Fruit fly (Drosophila melanogaster): ENCODE data around the gene Pgant7.

Gene Pgant7

DNA sequence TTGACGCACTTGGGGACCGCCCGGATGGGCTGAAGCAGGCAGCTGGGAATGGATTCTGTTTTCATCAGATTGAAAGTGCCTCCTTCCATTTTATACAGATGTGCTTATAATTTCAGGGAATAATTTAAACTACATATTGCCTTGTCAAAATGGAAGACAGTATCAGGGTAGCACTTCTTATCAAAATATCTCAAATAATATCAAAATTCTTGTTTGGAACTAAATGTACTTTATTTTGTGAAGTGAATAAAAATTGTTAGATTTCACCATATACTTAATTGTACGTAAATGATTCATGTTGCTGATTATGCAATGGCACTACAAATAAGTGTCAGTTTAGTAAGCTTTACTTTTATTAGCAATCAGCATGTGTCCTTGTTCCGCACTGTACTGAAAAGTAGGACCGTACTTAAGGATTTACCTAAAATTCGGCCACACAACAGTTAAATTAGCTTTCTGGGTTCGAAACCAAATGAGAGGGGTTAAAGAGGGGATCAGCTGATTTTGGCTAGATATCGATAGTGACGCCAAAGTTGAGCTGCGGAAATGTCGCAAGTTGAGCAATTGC is 28.5 kb upstream of the Pgant7 start, which contains the start of the genes CG15042 and CG15047:
CG15042 (minus strand) TSS at position 101 of the 568 bp plus-strand sequence.
CG15047 (plus strand) TSS at position 518 of the 568 bp plus-strand sequence.
- TF ChIP-seq usp (GFP tag; optimal IDR thresholded peaks at IDR 0.05) (no peak), Dll (optimal IDR thresholded peaks at IDR 0.05) (no peak), EcR (GFP tag; optimal IDR thresholded peaks at IDR 0.05) (no peak), pan (optimal IDR thresholded peaks at IDR 0.05) (no peak), CG8478 (optimal IDR thresholded peaks at IDR 0.05) (no peak), psq (optimal IDR thresholded peaks at IDR 0.05) (no peak)

DNA sequence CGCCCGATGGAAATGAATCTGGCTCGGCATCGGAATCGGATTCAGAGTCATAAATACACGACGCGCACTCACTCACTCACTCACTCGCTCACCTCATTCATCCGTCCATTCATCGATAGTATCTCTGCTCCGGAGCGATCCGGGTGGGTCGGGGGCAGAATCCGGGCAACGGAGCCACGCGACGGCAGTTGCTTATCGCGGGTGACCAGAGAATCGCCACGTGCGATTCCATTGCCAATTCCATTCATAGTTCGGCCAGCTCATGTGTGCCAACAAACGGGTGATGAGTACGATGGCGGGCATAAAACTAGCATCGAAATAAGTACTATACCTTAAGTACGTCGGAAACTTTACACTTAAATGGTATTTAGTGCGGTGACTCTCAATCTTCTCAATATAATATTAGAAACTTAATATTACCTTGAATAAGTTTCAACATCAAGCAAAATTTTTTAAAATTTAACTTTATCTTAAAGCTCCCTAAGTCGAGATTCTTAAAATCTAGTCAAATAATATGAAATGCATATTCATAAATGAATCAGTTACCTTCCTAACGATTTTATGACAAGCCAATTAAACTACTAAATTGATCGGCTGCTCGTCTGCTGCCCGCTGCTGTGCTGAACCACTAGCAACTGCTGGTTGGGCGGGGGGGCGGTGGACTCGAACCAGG is 24.9 kb upstream of the Pgant7 start:
- TF ChIP-seq psq (optimal IDR thresholded peaks at IDR 0.05) (no peak), pan (optimal IDR thresholded peaks at IDR 0.05) (no peak), EcR (GFP tag; optimal IDR thresholded peaks at IDR 0.05) (no peak), Dll (optimal IDR thresholded peaks at IDR 0.05) (no peak), CG8478 (optimal IDR thresholded peaks at IDR 0.05) (no peak), usp (GFP tag; optimal IDR thresholded peaks at IDR 0.05) (no peak)

DNA sequence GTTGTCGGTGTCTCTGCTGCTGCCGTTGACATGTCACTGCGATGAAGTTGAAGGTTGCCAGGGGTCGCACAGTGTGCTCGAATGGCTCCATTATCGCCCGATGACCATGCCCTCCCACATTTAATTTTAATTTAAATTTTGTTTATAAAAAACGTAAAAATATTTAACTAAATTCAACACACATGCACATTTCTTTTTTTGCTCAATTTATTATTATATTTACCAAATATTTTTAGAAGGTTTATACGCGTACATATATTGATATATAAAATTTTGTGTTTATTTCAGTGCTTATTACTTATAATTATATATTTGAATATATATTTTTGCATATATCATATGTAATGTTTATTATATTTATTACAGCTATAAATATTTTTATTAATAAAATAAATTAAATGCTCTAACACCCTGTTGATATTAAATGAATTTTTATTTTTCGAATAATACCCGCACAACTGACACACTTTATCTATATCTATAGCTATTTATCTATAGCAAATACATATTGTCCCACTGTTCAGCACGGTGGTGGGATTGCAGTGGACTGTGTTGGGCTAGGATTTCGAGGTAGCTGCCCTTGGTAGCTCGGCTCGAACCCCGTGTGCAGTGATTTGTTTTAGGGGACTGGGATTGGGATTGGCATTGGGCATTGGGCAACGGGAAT is 23.5 kb upstream of the Pgant7 start:
- TF ChIP-seq usp (GFP tag; optimal IDR thresholded peaks at IDR 0.05) (no peak), pan (optimal IDR thresholded peaks at IDR 0.05) (no peak), CG8478 (optimal IDR thresholded peaks at IDR 0.05) (no peak), EcR (GFP tag; optimal IDR thresholded peaks at IDR 0.05) (no peak), Dll (optimal IDR thresholded peaks at IDR 0.05) (no peak), psq (optimal IDR thresholded peaks at IDR 0.05) (no peak)

DNA sequence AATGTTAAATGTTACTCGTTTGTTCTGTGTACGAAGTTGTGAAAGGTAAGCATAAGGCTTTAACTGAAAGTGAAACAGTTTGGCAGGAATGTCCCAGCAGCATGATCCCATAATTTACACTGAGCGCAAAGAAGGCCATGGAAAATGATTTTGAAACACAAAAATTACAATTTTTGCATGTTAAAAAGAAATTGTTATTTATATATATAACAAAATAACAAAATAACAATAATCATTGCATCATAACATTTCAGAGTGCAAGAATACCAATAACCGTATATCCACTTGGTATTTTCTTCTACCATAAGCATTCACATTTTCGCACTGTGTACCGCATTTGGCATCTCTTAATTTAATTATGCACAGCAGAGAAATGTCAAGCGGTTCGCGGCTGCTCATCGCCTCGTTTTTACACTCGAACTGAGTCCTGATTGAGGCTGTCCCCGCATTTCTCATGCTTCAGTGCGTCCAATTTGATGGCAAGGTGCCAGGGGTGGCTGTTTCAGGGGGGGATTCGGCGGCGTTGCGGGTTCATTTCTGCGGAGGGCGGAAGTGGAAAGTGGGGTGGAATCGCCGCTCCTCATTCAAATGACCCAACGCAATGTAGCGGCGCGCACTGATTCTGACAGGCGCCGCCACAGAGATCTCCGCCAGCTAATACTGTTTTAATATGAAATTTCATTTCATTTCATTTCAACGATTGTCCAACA is 22.8 kb upstream of the Pgant7 start, which contains the start of gene CG6481:
CG6481 (minus strand) TSS at position 51 of the 710 bp plus-strand sequence.
- no peak for TF ChIP-seq EcR (GFP tag; optimal IDR thresholded peaks at IDR 0.05)
- TF ChIP-seq Dll (optimal IDR thresholded peaks at IDR 0.05): no peak
- no peak for TF ChIP-seq pan (optimal IDR thresholded peaks at IDR 0.05)
- TF ChIP-seq psq (optimal IDR thresholded peaks at IDR 0.05): no peak
- no peak for TF ChIP-seq CG8478 (optimal IDR thresholded peaks at IDR 0.05)
- TF ChIP-seq usp (GFP tag; optimal IDR thresholded peaks at IDR 0.05): no peak

DNA sequence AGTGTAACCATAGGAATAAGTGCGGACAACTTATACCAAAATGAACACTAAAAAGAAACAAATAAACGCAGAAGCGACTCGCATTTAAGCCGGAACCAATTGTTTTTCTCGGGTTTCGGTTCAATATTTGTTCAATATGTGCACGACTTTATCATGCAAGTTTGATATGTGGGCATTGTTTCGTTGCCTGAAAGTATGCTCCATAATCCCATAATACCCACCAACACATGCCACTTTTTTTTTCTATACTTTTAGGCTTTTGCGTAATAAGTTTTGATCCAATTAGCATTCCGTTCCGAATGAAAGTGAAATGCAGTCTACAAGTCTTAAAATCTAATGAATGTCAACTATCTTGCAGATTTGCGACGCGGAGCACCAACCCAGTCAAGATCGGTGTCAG is 20.6 kb upstream of the Pgant7 start:
- TF ChIP-seq psq (optimal IDR thresholded peaks at IDR 0.05) (no peak), pan (optimal IDR thresholded peaks at IDR 0.05) (no peak), usp (GFP tag; optimal IDR thresholded peaks at IDR 0.05) (no peak), Dll (optimal IDR thresholded peaks at IDR 0.05) (no peak), EcR (GFP tag; optimal IDR thresholded peaks at IDR 0.05) (no peak)

DNA sequence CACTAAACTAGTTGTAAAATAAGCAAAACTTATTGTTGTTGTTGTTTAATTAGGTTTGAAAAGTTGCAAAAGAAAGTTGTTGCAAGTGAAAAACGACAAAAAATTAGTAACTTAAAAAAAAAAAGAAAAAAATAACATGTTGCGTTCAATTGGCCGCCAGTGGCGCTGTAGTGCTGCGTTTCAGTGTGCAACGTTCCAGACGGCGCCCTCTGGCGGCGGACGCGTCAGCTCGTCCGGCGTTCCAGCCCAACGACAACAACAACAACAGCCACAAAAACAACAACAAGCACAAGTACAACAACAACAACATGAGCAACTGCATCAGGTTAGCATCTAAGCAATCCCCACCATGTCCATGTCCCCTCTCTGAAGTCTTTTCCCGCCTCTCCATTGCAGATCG is 17.6 kb upstream of the Pgant7 start:
- TF ChIP-seq Dll (optimal IDR thresholded peaks at IDR 0.05) (no peak), CG8478 (optimal IDR thresholded peaks at IDR 0.05) (no peak), usp (GFP tag; optimal IDR thresholded peaks at IDR 0.05) (no peak), pan (optimal IDR thresholded peaks at IDR 0.05) (no peak), psq (optimal IDR thresholded peaks at IDR 0.05) (no peak), EcR (GFP tag; optimal IDR thresholded peaks at IDR 0.05) (no peak)

DNA sequence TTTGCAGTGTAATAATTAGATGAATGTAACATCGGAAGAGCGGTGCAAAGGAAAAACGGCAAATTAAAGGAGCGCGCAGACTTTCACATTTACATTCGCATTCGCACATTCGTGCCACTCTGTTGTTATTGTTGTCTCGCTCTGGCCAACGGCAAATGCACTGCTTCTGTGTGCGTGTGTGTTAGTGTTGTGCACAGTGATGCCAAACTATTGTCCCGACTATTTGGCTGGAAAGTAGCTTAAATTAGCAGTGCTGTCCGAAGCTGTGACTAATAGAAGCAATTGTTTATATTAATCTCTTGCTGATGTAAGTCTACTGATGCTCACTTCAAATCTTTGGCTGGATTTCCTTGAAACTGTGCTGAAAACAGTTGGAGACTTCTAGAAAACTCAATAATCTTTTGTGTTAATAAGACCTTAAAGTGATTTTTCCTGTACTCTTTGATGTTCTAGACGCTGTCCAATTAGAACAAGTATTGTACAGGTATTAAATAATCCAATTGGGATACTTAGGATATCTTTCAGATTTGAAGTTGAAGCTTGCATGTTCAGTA is 16.3 kb upstream of the Pgant7 start:
- TF ChIP-seq psq (optimal IDR thresholded peaks at IDR 0.05): no peak
- no peak for TF ChIP-seq usp (GFP tag; optimal IDR thresholded peaks at IDR 0.05)
- TF ChIP-seq pan (optimal IDR thresholded peaks at IDR 0.05): no peak
- TF ChIP-seq CG8478 (optimal IDR thresholded peaks at IDR 0.05): no peak
- TF ChIP-seq Dll (optimal IDR thresholded peaks at IDR 0.05): no peak

DNA sequence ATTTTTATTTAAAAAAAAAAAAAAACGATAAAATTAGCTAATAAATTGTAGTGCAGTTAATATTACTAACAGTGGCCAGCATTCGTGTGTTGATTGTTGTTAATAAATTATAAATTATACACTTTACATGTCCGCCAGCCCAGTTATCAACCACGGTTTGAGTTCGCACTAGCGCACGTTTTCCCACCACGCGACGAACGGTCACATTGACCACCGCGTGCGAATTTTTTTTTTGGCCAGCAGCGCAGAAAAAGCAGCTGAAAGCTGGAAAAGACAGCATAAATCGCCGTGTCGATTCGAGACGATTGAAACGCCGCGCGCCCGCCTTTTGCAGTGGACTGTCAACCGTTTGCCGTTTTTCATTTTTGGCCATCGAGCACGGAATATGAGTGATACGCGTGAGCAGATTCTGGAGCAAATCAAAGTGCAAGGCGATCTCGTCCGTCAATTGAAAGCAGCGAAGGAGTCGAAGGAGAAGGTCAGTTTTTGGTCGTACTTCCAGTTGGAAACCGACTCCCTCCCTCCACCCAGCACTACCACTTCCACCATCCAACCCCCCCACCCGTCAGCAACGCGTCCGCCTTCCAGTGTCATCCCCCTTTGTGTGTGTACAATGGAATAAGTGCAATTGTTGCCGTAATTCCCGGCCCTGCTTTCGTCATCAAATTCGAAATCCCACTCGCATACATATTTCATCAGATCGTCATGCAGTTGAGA is 15.6 kb upstream of the Pgant7 start, which contains the start of the genes Bx and HisRS:
Bx (plus strand) TSS at position 224 of the 717 bp plus-strand sequence.
HisRS (plus strand) TSS at position 224 of the 717 bp plus-strand sequence.
- no peak for TF ChIP-seq Dll (optimal IDR thresholded peaks at IDR 0.05)
- no peak for TF ChIP-seq usp (GFP tag; optimal IDR thresholded peaks at IDR 0.05)

DNA sequence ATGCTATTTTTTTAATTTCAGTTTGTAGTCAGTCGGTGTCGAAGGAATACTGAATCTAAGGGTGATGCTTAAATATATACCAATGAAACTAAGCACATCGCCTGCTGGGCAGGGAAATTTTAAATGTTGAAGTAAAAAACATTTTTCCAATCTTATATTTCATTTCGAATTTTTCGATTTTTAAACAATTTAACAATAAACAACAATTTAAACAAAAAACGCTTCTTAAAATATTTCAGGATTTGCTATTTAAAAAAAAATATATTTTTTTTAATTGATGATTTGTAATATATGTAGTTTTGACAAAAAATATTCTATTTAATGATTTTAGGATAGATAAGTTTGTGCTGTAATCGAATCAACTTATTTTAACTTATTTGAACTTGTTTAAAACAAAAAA is 15.0 kb upstream of the Pgant7 start, which contains the start of gene CG6470:
CG6470 (minus strand) TSS at position 101 of the 400 bp plus-strand sequence.
- TF ChIP-seq Dll (optimal IDR thresholded peaks at IDR 0.05) (no peak), pan (optimal IDR thresholded peaks at IDR 0.05) (no peak), psq (optimal IDR thresholded peaks at IDR 0.05) (no peak), usp (GFP tag; optimal IDR thresholded peaks at IDR 0.05) (no peak), CG8478 (optimal IDR thresholded peaks at IDR 0.05) (no peak), EcR (GFP tag; optimal IDR thresholded peaks at IDR 0.05) (no peak)

DNA sequence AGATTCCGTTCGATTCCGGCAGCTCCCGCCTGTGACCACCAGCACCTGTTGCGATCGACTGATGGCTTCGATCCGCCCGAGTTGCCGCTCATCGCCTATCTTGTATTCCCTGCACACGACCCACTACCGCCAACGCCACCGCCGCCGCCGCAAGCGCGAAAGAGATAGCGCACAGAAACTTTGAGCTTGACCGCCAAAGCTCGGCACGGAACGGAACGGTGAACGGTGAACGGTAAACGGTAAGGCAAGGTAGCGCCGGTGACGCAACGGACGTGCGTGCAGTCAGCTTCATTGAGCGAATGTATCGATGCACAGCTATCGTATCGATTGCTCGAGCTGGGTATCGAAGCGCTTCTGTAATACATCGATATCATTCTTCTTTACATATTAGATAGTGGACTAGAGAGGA is 12.5 kb upstream of the Pgant7 start, which contains the start of gene Ggt-1:
Ggt-1 (minus strand) TSS at position 251 of the 409 bp plus-strand sequence.
- TF ChIP-seq psq (optimal IDR thresholded peaks at IDR 0.05) (no peak), EcR (GFP tag; optimal IDR thresholded peaks at IDR 0.05) (no peak), CG8478 (optimal IDR thresholded peaks at IDR 0.05) (no peak), usp (GFP tag; optimal IDR thresholded peaks at IDR 0.05) (no peak), pan (optimal IDR thresholded peaks at IDR 0.05) (no peak)

DNA sequence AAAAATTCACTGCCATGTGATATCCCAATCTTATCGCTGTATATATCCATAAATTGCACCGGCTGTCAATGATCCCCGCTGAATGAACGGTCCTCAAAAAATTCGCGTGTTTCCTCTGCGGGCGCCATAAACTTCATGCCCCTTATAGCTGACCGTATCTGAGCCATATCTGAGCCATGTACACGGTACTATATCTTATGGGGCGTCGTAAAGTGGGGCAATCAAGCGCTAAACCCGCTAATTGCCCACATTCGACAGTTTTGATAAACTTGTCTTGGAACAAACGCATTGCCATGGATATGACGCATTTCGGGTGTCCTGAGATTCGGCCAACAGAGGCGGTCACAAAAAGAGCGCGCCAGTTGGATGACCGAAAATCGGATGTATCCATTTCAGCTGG is 11.1 kb upstream of the Pgant7 start:
- no peak for TF ChIP-seq usp (GFP tag; optimal IDR thresholded peaks at IDR 0.05)
- TF ChIP-seq EcR (GFP tag; optimal IDR thresholded peaks at IDR 0.05): no peak
- TF ChIP-seq Dll (optimal IDR thresholded peaks at IDR 0.05): no peak
- no peak for TF ChIP-seq CG8478 (optimal IDR thresholded peaks at IDR 0.05)
- TF ChIP-seq pan (optimal IDR thresholded peaks at IDR 0.05): no peak
- no peak for TF ChIP-seq psq (optimal IDR thresholded peaks at IDR 0.05)
